Worm (Caenorhabditis elegans) whole organism, late embryonic: ENCODE measurements around the gene C18E9.5.
A peak's percentile ranks its signal among the peaks of the same experiment; 100 is the strongest.

Experiments used
- C08G9.2 ChIP-seq: sonication (generic microtip); optimal IDR thresholded peaks from 2 replicates; lab custom pipeline; 2016; ENCODE audit warnings: mild to moderate bottlenecking, missing genetic modification characterization, moderate library complexity, missing compliant biosample characterization
- F13H6.1 ChIP-seq: sonication (generic microtip); optimal IDR thresholded peaks from 2 replicates; lab custom pipeline; 2016; ENCODE audit warnings: missing genetic modification characterization, missing compliant biosample characterization
- K09A11.1 ChIP-seq: sonication (generic microtip); optimal IDR thresholded peaks from 2 replicates; lab custom pipeline; 2017; ENCODE audit warnings: antibody characterized with exemption, mild to moderate bottlenecking, missing genetic modification characterization, missing compliant biosample characterization; ENCODE audit not compliant: insufficient read depth
- ahr-1 ChIP-seq: sonication (generic microtip); optimal IDR thresholded peaks from 2 replicates; lab custom pipeline; 2016; ENCODE audit warnings: missing genetic modification characterization, missing compliant biosample characterization
- ceh-14 ChIP-seq: sonication (generic microtip); optimal IDR thresholded peaks from 2 replicates; lab custom pipeline; 2016; ENCODE audit warnings: missing genotype, missing genetic modification characterization, missing compliant biosample characterization
- ceh-18 ChIP-seq: sonication (generic microtip); optimal IDR thresholded peaks from 2 replicates; lab custom pipeline; 2016; ENCODE audit warnings: missing genetic modification characterization, missing compliant biosample characterization
- ceh-2 ChIP-seq: sonication (generic microtip); optimal IDR thresholded peaks from 2 replicates; lab custom pipeline; 2016; ENCODE audit warnings: missing genotype, missing genetic modification characterization, missing compliant biosample characterization
- ceh-22 ChIP-seq: sonication (generic microtip); optimal IDR thresholded peaks from 2 replicates; lab custom pipeline; 2017; ENCODE audit warnings: missing biosample characterization, missing genetic modification characterization
- ceh-24 ChIP-seq: sonication (generic microtip); optimal IDR thresholded peaks from 2 replicates; lab custom pipeline; 2016; ENCODE audit warnings: mild to moderate bottlenecking, missing genetic modification characterization, missing compliant biosample characterization
- ceh-31 ChIP-seq: sonication (generic microtip); optimal IDR thresholded peaks from 2 replicates; lab custom pipeline; 2016; ENCODE audit warnings: missing genetic modification characterization, missing compliant biosample characterization
- ceh-34 ChIP-seq: sonication (generic microtip); optimal IDR thresholded peaks from 2 replicates; lab custom pipeline; 2016; ENCODE audit warnings: mild to moderate bottlenecking, missing genetic modification characterization, missing compliant biosample characterization
- ceh-48 ChIP-seq: sonication (generic microtip); optimal IDR thresholded peaks from 2 replicates; lab custom pipeline; 2016; ENCODE audit warnings: missing genetic modification characterization, inconsistent platforms, missing compliant biosample characterization
- ceh-9 ChIP-seq: sonication (generic microtip); optimal IDR thresholded peaks from 2 replicates; lab custom pipeline; 2016; ENCODE audit warnings: mild to moderate bottlenecking, missing genetic modification characterization, inconsistent platforms, missing compliant biosample characterization
- che-1 ChIP-seq: sonication (generic microtip); optimal IDR thresholded peaks from 2 replicates; lab custom pipeline; 2016; ENCODE audit warnings: mild to moderate bottlenecking, missing genetic modification characterization, missing compliant biosample characterization
- elt-2 ChIP-seq: sonication (generic microtip); optimal IDR thresholded peaks from 2 replicates; lab custom pipeline; 2016; ENCODE audit warnings: missing genetic modification reagents, missing genetic modification characterization, missing compliant biosample characterization
- ets-4 ChIP-seq: sonication (generic microtip); optimal IDR thresholded peaks from 2 replicates; lab custom pipeline; 2016; ENCODE audit warnings: missing genetic modification characterization, missing compliant biosample characterization
- eyg-1 ChIP-seq: sonication (generic microtip); optimal IDR thresholded peaks from 2 replicates; lab custom pipeline; 2016; ENCODE audit warnings: missing genotype, missing genetic modification characterization, missing compliant biosample characterization
- fax-1 ChIP-seq: sonication (generic microtip); optimal IDR thresholded peaks from 2 replicates; lab custom pipeline; 2016; ENCODE audit warnings: missing genotype, missing genetic modification characterization, missing compliant biosample characterization
- fkh-6 ChIP-seq: sonication (generic microtip); optimal IDR thresholded peaks from 2 replicates; lab custom pipeline; 2016; ENCODE audit warnings: missing genetic modification characterization, missing compliant biosample characterization
- gmeb-2 ChIP-seq: sonication (generic microtip); optimal IDR thresholded peaks from 2 replicates; lab custom pipeline; 2016; ENCODE audit warnings: missing genetic modification characterization, inconsistent platforms, missing compliant biosample characterization
- madf-2 ChIP-seq: sonication (generic microtip); optimal IDR thresholded peaks from 2 replicates; lab custom pipeline; 2017; ENCODE audit warnings: missing genetic modification characterization, missing compliant biosample characterization
- mec-3 ChIP-seq: sonication (generic microtip); optimal IDR thresholded peaks from 2 replicates; lab custom pipeline; 2016; ENCODE audit warnings: borderline replicate concordance, missing genetic modification characterization, missing compliant biosample characterization
- nfya-1 ChIP-seq: sonication (generic microtip); optimal IDR thresholded peaks from 2 replicates; lab custom pipeline; 2017; ENCODE audit warnings: missing genetic modification characterization, mild to moderate bottlenecking, missing compliant biosample characterization, antibody characterized with exemption, moderate library complexity
- nhr-11 ChIP-seq: fragments of 150-350 bp; optimal IDR thresholded peaks from 2 replicates; lab custom pipeline; 2014; ENCODE audit warnings: missing biosample characterization, missing genetic modification characterization
- nhr-232 ChIP-seq: sonication (generic microtip); optimal IDR thresholded peaks from 2 replicates; lab custom pipeline; 2016; ENCODE audit warnings: missing genetic modification characterization, missing compliant biosample characterization
- npax-4 ChIP-seq: sonication (generic microtip); optimal IDR thresholded peaks from 2 replicates; lab custom pipeline; 2016; ENCODE audit warnings: missing genetic modification characterization, missing compliant biosample characterization
- pat-9 ChIP-seq: fragments of 200-800 bp; sonication (Bioruptor generic); optimal IDR thresholded peaks from 2 replicates; lab custom pipeline; 2018; ENCODE audit warnings: mild to moderate bottlenecking, missing genetic modification characterization, moderate library complexity, missing compliant biosample characterization
- pax-1 ChIP-seq: fragments of 150-350 bp; optimal IDR thresholded peaks from 2 replicates; lab custom pipeline; 2014; ENCODE audit warnings: missing biosample characterization, missing genetic modification characterization
- pha-2 ChIP-seq: sonication (generic microtip); optimal IDR thresholded peaks from 2 replicates; lab custom pipeline; 2017; ENCODE audit warnings: mild to moderate bottlenecking, missing genetic modification characterization, missing compliant biosample characterization
- pqm-1 ChIP-seq: sonication (generic microtip); optimal IDR thresholded peaks from 2 replicates; lab custom pipeline; 2016; ENCODE audit warnings: missing genetic modification characterization, missing compliant biosample characterization
- ref-2 ChIP-seq: sonication (generic microtip); optimal IDR thresholded peaks from 2 replicates; lab custom pipeline; 2016; ENCODE audit warnings: missing genetic modification characterization, missing compliant biosample characterization
- rnt-1 ChIP-seq: sonication (generic microtip); optimal IDR thresholded peaks from 2 replicates; lab custom pipeline; 2016; ENCODE audit warnings: missing genetic modification characterization, missing compliant biosample characterization
- sdc-2 ChIP-seq: sonication (generic microtip); optimal IDR thresholded peaks from 2 replicates; lab custom pipeline; 2016; ENCODE audit warnings: missing genotype, missing genetic modification characterization, missing compliant biosample characterization
- sox-2 ChIP-seq: fragments of 200-800 bp; sonication (Bioruptor generic); IDR thresholded peaks from 2 replicates; pipeline ENCODE4 v1.3.6; 2022; ENCODE audit warnings: missing genetic modification reagents, missing genetic modification characterization, missing compliant biosample characterization
- sox-4 ChIP-seq: sonication (generic microtip); optimal IDR thresholded peaks from 2 replicates; lab custom pipeline; 2017; ENCODE audit warnings: mild to moderate bottlenecking, missing genetic modification characterization, inconsistent platforms, missing compliant biosample characterization
- syd-9 ChIP-seq: sonication (generic microtip); optimal IDR thresholded peaks from 2 replicates; lab custom pipeline; 2016; ENCODE audit warnings: mild to moderate bottlenecking, missing genetic modification characterization, moderate library complexity, missing compliant biosample characterization
- tbx-2 ChIP-seq: sonication (generic microtip); optimal IDR thresholded peaks from 2 replicates; lab custom pipeline; 2016; ENCODE audit warnings: missing genetic modification characterization, missing compliant biosample characterization
- tbx-7 ChIP-seq: sonication (generic microtip); optimal IDR thresholded peaks from 2 replicates; lab custom pipeline; 2016; ENCODE audit warnings: missing genotype, missing genetic modification characterization, missing compliant biosample characterization
- unc-3 ChIP-seq, 2 experiments: fragments of 200-800 bp in 1 of 2; sonication (Bioruptor generic) in 1 of 2; sonication (generic microtip) in 1 of 2; conservative IDR thresholded peaks in 1 of 2; optimal IDR thresholded peaks in 1 of 2; 2 replicates each; pipeline versions ENCODE4 v1.3.6 to Lab custom; 2016 to 2022; ENCODE audit warnings: missing compliant biosample characterization in 2 of 2, missing genetic modification characterization in 2 of 2, missing genetic modification reagents in 1 of 2
- unc-42 ChIP-seq: sonication (generic microtip); optimal IDR thresholded peaks from 2 replicates; lab custom pipeline; 2016; ENCODE audit warnings: missing genotype, missing genetic modification characterization, missing compliant biosample characterization
- unc-55 ChIP-seq: sonication (generic microtip); optimal IDR thresholded peaks from 2 replicates; lab custom pipeline; 2017; ENCODE audit warnings: missing biosample characterization, missing genetic modification reagents, missing genetic modification characterization
- unc-86 ChIP-seq: sonication (generic microtip); optimal IDR thresholded peaks from 2 replicates; lab custom pipeline; 2016; ENCODE audit warnings: missing genetic modification characterization, missing compliant biosample characterization
- zip-5 ChIP-seq: sonication (generic microtip); optimal IDR thresholded peaks from 2 replicates; lab custom pipeline; 2016; ENCODE audit warnings: missing genetic modification characterization, missing compliant biosample characterization
- ztf-16 ChIP-seq: sonication (generic microtip); optimal IDR thresholded peaks from 2 replicates; lab custom pipeline; 2017; ENCODE audit warnings: missing genetic modification characterization, missing compliant biosample characterization

Gene C18E9.5

DNA sequence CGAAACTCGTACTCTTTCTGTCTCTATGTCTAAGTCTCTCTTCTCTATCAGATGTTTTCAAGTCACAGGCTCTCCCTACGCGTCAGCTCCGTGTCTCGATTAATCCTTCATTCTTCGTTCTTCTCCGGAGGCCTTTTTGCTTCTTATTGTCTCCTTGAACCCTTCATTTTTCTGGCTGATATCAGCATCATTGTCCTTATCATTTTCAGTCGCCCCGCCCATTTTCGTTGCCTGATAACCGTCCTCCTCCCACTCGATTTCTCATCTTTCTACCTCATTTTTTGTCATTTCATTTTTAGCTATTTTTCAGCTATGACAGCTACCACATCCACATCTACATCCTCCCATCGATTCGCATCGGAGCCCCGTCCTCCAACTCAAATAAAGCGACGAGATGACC lies 47.6 kb upstream of the C18E9.5 start, which contains the start of gene B0457.6:
Gene B0457.6 (plus strand): TSS at position 284 of the 400 bp plus-strand sequence.
- no peak for TF ChIP-seq ceh-24 (tag; lab: Kevin White, UChicago)
- TF ChIP-seq syd-9 = no peak
- no peak for TF ChIP-seq gmeb-2 (tag; lab: Kevin White, UChicago)
- peak; percentile 57 for TF ChIP-seq elt-2 (tag; lab: Kevin White, UChicago)
- TF ChIP-seq sox-2 (GFP tag; lab: Robert Waterston, UW) = no peak
- no peak for TF ChIP-seq pax-1 (tag; lab: Kevin White, UChicago)

DNA sequence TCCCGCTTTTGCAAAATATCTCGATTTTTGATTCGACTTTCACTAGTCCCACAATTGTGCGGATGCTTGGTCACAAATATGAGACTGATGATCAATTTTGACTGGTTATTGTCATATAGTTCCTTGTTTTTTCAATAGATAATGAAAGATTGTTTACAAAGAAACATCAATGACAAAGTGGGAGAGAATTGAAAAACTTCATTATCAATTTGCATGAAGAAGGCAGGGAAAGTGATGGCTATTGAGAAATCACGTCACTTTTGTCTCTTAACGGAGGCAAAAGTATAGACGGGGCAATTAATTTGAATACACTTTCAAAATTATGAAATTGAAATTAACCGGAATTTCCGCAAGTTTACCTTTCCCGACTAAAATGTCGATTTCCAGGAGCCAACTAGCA lies 46.6 kb upstream of the C18E9.5 start:
- TF ChIP-seq unc-86 (tag; lab: Kevin White, UChicago) (no peak), unc-55 (GFP tag; lab: Kevin White, UChicago) (no peak), ahr-1 (tag; lab: Kevin White, UChicago) (no peak), unc-3 (GFP tag; conservative IDR thresholded peaks at IDR 0.05; lab: Robert Waterston, UW) (no peak), unc-3 (tag; optimal IDR thresholded peaks at IDR 0.05; lab: Kevin White, UChicago) (no peak), ceh-9 (tag; lab: Kevin White, UChicago) (no peak), ceh-18 (tag; lab: Kevin White, UChicago) (no peak), che-1 (tag; lab: Kevin White, UChicago) (no peak), ref-2 (tag; lab: Kevin White, UChicago) (no peak), sdc-2 (tag; lab: Kevin White, UChicago) (no peak), mec-3 (tag; lab: Kevin White, UChicago) (no peak)

DNA sequence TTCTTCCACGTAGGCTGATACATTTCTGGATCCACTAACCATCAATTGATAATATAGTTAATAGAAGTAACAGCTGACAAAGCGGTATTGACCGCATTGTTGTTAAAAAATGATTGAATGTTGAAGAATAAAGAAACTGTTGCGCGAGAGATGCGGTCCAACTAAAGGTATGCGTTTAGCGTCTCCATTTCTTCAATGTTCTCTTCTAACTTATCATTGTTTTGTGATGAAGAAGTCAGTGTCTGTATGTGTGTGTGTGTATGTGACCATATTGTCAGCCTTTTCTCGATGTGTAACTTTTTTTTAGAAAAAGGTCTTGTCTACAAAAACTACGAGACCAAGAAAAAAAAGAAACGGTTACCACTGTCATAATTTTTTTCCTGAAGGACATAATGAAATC lies 43.3 kb upstream of the C18E9.5 start, which contains the start of gene B0457.2:
Gene B0457.2 (minus strand): TSS at position 101 of the 400 bp plus-strand sequence.
- no peak for TF ChIP-seq ets-4 (tag; lab: Kevin White, UChicago)
- no peak for TF ChIP-seq eyg-1
- TF ChIP-seq madf-2 = no peak
- TF ChIP-seq ceh-9 (tag; lab: Kevin White, UChicago) = no peak
- TF ChIP-seq ceh-22 (tag; lab: Kevin White, UChicago) = no peak
- TF ChIP-seq sox-4 (tag; lab: Kevin White, UChicago) = no peak
- TF ChIP-seq ztf-16 = no peak
- no peak for TF ChIP-seq npax-4 (tag; lab: Kevin White, UChicago)
- no peak for TF ChIP-seq pqm-1
- TF ChIP-seq nhr-232 (tag; lab: Kevin White, UChicago) = no peak
- TF ChIP-seq nfya-1 (tag; lab: Kevin White, UChicago) = no peak
- no peak for TF ChIP-seq ceh-14
- TF ChIP-seq ceh-48 (tag; lab: Kevin White, UChicago) = no peak
- no peak for TF ChIP-seq fax-1 (tag; lab: Kevin White, UChicago)
- TF ChIP-seq ceh-18 (tag; lab: Kevin White, UChicago) = no peak
- TF ChIP-seq pha-2 (tag; lab: Kevin White, UChicago) = no peak
- TF ChIP-seq F13H6.1 = no peak
- no peak for TF ChIP-seq ceh-31 (tag; lab: Kevin White, UChicago)

DNA sequence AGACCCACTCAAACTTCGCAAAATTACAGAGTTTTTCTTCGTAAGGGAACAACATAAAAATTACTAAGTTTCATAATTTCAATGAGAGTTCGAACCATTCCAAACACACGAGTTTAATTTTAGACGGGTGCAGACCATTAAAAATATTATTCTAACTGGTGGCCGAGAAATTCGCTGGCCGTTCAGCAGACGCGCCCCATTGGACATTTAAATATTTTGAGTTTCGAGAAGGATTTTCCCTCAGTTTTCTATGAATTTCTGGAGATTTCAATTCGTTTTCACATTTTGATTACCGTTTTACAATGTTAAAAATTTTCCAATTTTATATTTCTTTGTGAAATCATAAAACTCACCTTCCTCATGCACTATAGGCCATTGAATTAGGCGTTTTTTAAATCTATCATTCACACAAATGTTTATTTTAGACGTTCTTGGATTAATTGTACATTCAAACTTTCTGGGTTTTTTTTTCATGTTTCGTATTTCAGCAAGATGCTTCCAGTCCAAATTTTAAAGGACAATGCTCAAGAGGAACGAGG lies 42.5 kb upstream of the C18E9.5 start, which contains the start of gene cct-2:
Gene cct-2 (plus strand): TSS at position 489 of the 539 bp plus-strand sequence.
- TF ChIP-seq fkh-6 (tag; lab: Kevin White, UChicago) (peak; percentile 26), ztf-16 (peak; percentile 2), unc-42 (tag; lab: Kevin White, UChicago) (peak; percentile 14), rnt-1 (peak; percentile 38), elt-2 (tag; lab: Kevin White, UChicago) (peak; percentile 17), ceh-2 (tag; lab: Kevin White, UChicago) (peak; percentile 46), ets-4 (tag; lab: Kevin White, UChicago) (peak; percentile 59), ceh-31 (tag; lab: Kevin White, UChicago) (peak; percentile 86), tbx-2 (peak; percentile 63), ceh-34 (tag; lab: Kevin White, UChicago) (peak; percentile 20), ceh-18 (tag; lab: Kevin White, UChicago) (peak; percentile 35), zip-5 (tag; lab: Kevin White, UChicago) (no peak), tbx-7 (peak; percentile 70), pat-9 (tag; lab: Kevin White, UChicago) (no peak), nhr-11 (tag; lab: Kevin White, UChicago) (no peak), C08G9.2 (peak; percentile 70), K09A11.1 (tag; lab: Kevin White, UChicago) (no peak)
- TF ChIP-seq, all 69 proteins: peak for 13
